Worm (Caenorhabditis elegans): ENCODE data around the gene mes-4.

The mes-4 gene

ce11 chrV:13410688-13411087 is 26.7 kb downstream of the mes-4 start, which contains the start of gene F53F1.4:
Gene F53F1.4 (plus strand): TSS chrV:13411077.
- no peak for TF ChIP-seq unc-62 (GFP tag; optimal IDR thresholded peaks at IDR 0.05)

DNA sequence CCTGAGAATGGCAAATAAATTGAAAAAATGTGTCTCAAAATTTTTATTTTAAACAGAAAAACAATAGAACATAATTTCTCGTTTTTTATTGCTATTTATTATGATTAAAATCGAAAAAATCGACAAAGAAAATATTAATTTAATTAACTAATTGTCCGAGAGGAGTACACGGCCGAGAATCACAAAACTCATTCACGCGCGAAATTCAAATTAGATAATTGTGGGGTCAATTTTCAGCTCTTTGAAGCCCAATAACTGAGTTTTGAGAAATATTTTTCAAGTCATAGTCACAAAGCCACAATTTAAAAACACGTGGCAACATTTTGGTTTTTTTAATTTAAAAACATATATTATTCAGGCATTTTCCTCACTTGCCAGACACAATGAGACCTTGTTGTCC is 28.3 kb downstream of the mes-4 start:
- no peak for TF ChIP-seq unc-62 (GFP tag; optimal IDR thresholded peaks at IDR 0.05)

ce11 chrV:13408440-13408839 is 28.9 kb downstream of the mes-4 start:
- no peak for TF ChIP-seq unc-62 (GFP tag; optimal IDR thresholded peaks at IDR 0.05)

DNA sequence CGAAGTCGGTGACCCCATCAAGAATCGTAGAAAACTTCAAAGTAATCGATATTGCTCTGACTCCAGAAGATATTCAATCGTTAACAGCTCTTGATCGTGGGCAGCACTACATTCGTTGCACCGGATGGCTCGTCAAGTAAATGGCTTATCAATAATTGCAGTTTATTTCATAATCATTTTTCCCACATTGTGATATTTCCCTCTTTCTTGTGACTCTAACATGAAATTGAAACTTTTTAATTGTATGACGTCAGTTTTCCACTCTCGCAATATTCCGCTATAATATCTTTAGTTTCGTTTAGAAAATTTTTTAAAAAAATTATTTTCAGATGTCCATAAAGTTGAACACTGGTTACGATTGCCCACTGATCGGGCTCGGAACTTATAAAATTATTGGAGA is 29.4 kb downstream of the mes-4 start, which contains the start of gene F53F1.3:
TSS of gene F53F1.3 (plus strand) at position 330 of the 400 bp plus-strand sequence.
- no peak for TF ChIP-seq unc-62 (GFP tag; optimal IDR thresholded peaks at IDR 0.05)

ce11 chrV:13406511-13406910 is 30.8 kb downstream of the mes-4 start, which contains the start of gene F53F1.2:
Gene F53F1.2 (plus strand): TSS chrV:13406816.
- no peak for TF ChIP-seq unc-62 (GFP tag; optimal IDR thresholded peaks at IDR 0.05)

DNA sequence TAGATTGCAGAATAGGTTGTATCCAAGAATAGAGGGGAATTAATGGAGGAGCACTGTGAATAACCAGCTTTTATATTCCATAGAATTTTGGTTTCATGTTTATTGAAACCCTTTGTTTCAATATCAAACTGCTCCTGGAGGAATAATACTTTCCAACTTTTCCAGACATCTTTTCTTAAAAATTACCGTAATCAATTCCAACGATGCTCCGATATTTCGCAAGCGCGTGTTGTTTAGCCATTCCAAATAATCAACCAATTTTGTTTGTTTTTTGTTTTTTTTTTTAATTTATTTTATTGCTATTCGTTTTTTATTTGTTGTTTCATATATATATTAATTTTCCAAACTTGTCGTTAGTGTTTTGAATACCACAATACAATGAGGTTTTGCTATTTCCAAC is 31.3 kb downstream of the mes-4 start, which contains the start of gene cutl-1:
TSS of gene cutl-1 (minus strand) at position 83 of the 400 bp plus-strand sequence.
- TF ChIP-seq unc-62 (GFP tag; optimal IDR thresholded peaks at IDR 0.05), result no peak

ce11 chrV:13402524-13402923 is 34.8 kb downstream of the mes-4 start:
- no peak for TF ChIP-seq unc-62 (GFP tag; optimal IDR thresholded peaks at IDR 0.05)

ce11 chrV:13401669-13402068 is 35.7 kb downstream of the mes-4 start:
- no peak for TF ChIP-seq unc-62 (GFP tag; optimal IDR thresholded peaks at IDR 0.05)

- TF ChIP-seq unc-62 (GFP tag; optimal IDR thresholded peaks at IDR 0.05), result no peak
These were observed 40.9 kb downstream of the mes-4 start for ce11 chrV:13396426-13396825.

DNA sequence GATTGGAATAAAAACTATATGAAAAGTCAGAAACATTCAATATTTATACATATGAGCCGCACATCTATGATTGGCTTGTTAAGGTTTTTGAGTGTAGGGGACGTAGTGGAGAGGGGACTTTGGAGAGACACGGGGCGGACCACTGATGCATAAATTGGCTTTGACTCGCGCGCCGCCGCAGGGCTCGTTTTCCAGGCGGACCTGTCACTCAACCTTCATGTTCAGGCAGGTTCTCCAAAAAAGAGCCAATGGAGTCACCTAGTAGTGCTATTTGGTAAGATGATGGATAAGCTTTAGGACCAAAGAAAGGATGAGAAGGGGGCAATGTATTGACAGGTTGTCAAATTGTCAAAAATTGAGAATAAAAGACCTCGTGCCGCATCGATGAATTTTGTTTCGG is 42.4 kb downstream of the mes-4 start:
- no peak for TF ChIP-seq unc-62 (GFP tag; optimal IDR thresholded peaks at IDR 0.05)

DNA sequence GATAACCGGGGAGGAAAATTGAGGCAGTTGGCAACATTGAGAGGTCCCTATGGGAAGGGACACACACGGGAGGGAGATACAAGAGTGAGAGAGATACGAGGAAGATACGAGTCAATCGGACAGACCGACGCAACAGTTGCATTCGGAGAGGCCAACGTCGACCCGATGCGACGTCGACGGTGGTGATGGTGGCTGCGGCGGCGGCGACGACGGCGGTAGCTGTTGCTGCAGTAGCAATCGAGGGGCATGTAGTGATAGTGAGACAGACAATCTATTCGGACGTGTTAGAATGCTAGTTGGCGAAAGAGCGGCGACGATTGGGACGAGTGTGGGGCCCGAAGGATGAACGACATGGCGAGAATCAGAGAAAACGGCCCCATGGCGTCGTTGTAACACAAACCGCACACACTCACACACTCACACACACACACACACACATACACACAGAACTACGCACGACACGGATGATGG is 44.0 kb downstream of the mes-4 start:
- TF ChIP-seq unc-62 (GFP tag; optimal IDR thresholded peaks at IDR 0.05), result no peak

DNA sequence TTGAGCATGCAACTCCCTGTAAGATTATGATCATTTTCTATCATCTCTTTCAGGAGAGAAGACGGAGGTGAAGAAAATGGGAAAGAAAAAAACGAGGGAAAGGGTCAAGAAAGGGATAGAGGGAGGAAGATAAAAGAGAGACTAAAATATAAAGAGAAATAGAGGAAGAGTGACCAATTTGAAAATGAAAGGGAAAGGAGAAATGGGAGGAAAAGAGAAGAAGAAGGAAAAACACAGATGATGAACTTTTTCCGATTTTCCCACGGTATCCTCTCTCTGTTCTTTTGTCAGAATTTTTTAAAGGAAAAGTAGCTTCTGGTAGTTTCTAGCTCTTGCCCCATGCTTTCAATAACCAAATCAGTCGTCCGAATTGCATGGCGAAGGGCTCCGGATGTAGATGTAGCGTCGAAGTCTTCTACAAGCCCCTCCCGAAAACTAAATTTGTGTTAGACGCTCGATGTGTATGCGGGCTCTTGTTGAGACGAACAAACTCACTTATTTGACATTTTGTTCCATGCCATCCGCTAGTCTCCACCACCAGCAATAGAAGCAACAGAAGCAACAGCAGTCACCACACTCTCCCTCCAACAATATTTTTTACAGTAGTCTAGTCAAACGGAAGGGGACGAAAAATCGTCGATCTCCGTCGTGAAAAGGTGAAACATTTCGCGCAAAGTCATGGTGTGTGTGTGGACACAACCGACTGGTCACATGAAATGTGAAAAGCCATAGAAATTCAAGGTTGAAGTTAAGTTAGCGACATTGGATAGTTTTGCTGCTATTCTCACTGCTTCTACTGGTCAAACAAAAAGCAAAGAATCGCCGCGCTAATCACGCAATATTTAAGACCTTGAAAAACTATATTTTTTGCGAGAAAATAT is 45.7 kb downstream of the mes-4 start, which contains the start of gene somi-1:
TSS of gene somi-1 (minus strand) at position 18 of the 881 bp plus-strand sequence.
- no peak for TF ChIP-seq unc-62 (GFP tag; optimal IDR thresholded peaks at IDR 0.05)

ce11 chrV:13390936-13391335 is 46.4 kb downstream of the mes-4 start:
- TF ChIP-seq unc-62 (GFP tag; optimal IDR thresholded peaks at IDR 0.05), result no peak

DNA sequence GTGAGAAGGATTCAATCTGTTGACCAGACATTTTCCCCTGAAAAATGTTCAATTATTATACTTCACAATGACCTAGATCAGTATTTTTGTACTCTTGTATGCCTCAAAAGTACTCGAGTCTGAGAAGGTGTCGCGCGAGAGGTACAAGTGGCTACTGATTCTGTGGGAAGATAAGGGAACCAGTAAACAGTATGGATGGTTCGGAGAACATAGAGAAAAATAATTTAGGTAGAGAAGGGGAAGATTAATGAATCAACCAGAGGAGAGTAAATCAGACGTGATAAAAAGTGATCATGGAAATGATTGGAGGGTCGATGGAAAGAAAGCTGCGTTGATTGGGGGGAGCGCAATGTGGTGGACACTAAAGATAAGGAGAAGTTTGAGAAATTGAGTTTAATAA is 47.9 kb downstream of the mes-4 start:
- no peak for TF ChIP-seq unc-62 (GFP tag; optimal IDR thresholded peaks at IDR 0.05)

DNA sequence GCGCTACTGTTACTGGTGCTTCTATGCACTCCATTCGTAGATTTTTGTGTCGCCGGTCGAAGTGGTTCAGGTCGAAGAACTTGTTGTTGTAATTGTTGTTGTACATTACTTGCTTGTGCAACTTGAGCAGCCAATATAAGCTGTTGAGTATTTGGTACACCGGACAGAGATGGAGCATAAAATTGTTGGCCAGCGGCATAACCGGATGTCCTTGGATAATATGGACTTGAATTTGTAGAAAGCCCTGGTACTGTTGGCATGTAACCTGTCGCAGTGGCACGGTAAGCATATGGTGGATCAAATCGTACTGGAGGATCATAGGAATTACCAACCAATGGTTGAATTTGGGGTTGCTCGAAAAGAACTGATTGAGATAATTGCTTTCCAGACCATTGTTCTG is 48.4 kb downstream of the mes-4 start:
- TF ChIP-seq unc-62 (GFP tag; optimal IDR thresholded peaks at IDR 0.05), result no peak

DNA sequence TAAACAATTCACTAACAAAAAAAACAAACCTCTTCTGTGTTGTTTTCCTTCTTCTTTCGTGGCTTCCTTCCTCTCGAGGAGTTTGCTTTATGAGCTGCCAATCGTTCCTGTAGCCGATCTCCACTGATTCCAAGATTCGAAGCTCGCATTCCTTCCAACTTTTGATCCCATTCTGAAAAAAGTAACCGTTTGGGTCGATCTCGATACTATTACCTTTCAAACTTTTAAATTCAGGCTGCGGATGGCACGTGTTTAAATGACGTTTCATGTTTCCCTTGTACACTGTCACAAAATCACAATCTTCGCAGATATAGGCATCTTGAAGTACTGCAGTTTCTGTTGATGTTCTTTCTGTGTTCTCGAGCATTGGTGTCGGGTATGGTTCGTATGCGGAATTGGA is 49.9 kb downstream of the mes-4 start:
- TF ChIP-seq unc-62 (GFP tag; optimal IDR thresholded peaks at IDR 0.05), result no peak

DNA sequence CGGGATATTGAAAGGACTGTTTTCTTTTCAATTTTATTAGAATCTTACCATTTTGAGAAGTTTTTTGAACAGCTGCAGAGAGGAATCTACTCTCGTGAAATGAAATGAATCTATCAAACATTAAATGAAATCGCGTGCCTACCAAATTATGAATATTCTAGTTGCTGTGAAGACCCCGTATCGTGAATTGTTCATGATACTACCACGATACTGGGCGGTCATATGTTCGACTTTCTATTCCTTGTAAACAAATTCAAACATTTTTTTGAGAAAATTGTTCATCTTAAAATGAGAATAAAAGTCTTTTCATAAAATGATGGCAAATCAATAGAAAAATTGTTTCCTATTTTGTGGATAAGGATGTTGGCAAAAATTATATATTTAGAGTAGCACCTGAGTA is 51.5 kb downstream of the mes-4 start, which contains the start of gene gcy-34:
TSS of gene gcy-34 (minus strand) at position 101 of the 400 bp plus-strand sequence.
- no peak for TF ChIP-seq unc-62 (GFP tag; optimal IDR thresholded peaks at IDR 0.05)

All from whole organism, dauer.